Fruit fly (Drosophila melanogaster): ENCODE results near the gene Crg-1.

The Crg-1 gene

DNA sequence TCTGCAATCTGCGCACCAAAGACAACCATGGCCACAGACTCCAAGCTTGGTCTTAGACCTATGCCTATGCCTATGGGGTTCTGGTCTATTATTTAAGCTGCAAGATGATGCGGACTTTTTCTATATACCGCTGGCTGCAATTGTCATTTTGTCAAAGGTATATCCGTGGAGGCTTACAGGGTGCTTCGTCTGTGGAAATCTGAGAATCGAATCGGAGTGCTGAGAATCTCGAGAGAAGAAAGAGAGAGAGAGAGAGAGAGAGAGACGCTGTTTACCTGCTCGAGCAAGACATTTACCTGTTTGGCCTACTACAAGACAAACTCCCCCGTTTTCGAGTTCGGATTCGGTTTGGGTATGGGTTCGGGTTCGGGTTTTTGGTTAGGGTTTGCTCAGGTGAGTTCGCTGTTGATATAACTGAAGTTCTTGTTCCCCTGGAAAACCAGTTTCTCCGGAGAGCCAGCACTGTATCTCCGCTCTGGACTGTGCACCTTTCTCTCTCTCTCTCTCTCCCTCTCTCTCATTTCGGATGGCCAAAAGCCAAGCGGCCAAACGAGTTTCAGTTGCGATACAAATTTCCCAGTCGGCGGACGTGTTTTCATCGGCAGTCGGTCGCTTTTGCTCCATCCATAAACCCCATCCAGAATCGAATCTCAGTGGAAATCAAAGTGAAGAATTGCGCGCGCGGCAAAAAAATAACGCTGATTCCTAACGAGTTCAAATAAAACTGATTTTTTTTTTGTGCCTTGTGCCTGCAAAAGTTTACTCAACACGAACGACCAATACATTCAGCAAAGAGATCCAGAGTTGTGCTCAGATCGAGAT lies 52.5 kb downstream of the Crg-1 start:
- no peak for TF ChIP-seq noc (tag; optimal IDR thresholded peaks at IDR 0.05)

DNA sequence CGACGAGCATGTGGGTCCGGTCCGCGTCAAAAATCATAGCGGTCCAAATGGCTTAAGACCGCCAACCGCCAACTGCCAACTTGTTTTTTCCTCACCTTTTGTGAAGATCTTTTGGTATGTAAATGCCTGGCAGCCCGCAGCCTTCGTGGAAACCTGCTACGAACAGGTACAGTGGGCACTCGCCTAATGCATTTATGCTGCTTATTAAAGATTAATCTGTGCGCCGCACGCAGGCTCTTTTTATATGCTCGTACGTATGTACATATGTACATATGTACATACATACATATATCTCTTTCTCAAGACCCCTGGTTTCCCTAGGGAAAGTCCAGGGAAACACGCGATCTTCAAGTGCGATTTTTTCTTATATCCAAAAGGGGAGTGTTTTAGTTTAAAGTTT lies 53.4 kb downstream of the Crg-1 start:
- TF ChIP-seq noc (tag; optimal IDR thresholded peaks at IDR 0.05) = no peak

Data from whole organism, larva.